Fruit fly (Drosophila melanogaster) whole organism, pupa: ENCODE data around the gene Mkp.
A peak's percentile ranks its signal among the peaks of the same experiment; 100 is the strongest.

Source experiments
- CG12605 ChIP-seq: fragments of 200-800 bp; sonication (Bioruptor generic); IDR thresholded peaks from 2 replicates; pipeline ENCODE4 v1.3.6; 2022; ENCODE audit warnings: missing biosample characterization, missing genetic modification characterization
- CG15710 ChIP-seq: fragments of 200-800 bp; sonication (Bioruptor generic); optimal IDR thresholded peaks from 2 replicates; lab custom pipeline; 2018; ENCODE audit warnings: missing biosample characterization, mild to moderate bottlenecking, missing genetic modification characterization, moderate library complexity
- CG8301 ChIP-seq: fragments of 200-800 bp; sonication (Bioruptor generic); optimal IDR thresholded peaks from 2 replicates; lab custom pipeline; 2018; ENCODE audit warnings: missing biosample characterization, mild to moderate bottlenecking, missing genetic modification characterization
- Pif1B ChIP-seq: fragments of 200-800 bp; sonication (Bioruptor generic); optimal IDR thresholded peaks from 3 replicates; lab custom pipeline; 2016; ENCODE audit warnings: missing biosample characterization, missing genetic modification characterization
- Snoo ChIP-seq: fragments of 200-800 bp; sonication (Bioruptor generic); optimal IDR thresholded peaks from 3 replicates; lab custom pipeline; 2017; ENCODE audit warnings: missing biosample characterization, mild to moderate bottlenecking, missing genetic modification characterization, inconsistent platforms
- gl ChIP-seq: fragments of 200-800 bp; sonication (Bioruptor generic); optimal IDR thresholded peaks from 2 replicates; lab custom pipeline; 2018; ENCODE audit warnings: missing biosample characterization, mild to moderate bottlenecking, missing genetic modification characterization

DNA sequence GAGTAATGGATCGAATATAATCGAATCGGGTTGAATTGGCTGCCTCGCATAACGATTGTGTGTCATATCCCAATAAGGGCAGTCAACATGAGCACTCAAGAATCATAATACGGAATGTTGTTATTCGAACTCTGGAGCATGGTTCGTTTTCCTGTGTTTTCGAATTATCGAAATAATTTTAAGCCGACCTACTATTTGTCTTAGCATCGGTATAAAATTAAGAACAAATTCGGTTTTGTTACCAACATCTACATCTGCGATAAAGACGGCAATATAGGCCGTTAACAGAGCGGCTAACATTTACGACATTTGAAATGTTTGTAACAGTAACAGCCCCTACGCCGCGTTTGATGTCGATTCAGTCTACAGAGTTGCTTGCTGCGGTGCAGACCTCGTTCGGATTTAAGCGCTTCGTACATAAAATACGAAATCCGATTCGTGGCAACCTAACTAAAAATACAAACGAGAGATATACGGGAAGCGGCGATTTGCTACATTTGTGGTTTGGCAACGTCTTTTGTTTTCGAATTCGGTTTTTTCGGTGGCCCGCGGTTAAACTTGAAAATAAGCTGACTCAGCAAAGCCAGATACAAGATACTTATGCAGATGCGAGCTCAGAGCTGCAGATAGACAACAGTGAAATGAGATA is 23.8 kb downstream of the Mkp start:
- TF ChIP-seq CG8301 (tag; lab: Kevin White, UChicago) (no peak), Snoo (tag; lab: Kevin White, UChicago) (peak; percentile 19), Pif1B (GFP tag; lab: Kevin White, UChicago) (peak; percentile 3), CG15710 (tag; lab: Kevin White, UChicago) (no peak), CG12605 (GFP tag; lab: Robert Waterston, UW) (0 out of 2 replicates have a peak, but pooled peaks have one; percentile 34), gl (no peak)
